Worm (Caenorhabditis elegans) whole organism, late embryonic: Measurements from ENCODE around the gene lec-9.

Source experiments
- K02D7.2 ChIP-seq: sonication (generic microtip); optimal IDR thresholded peaks from 2 replicates; lab custom pipeline; 2017; ENCODE audit warnings: mild to moderate bottlenecking, missing genetic modification characterization, missing compliant biosample characterization
- ahr-1 ChIP-seq: sonication (generic microtip); optimal IDR thresholded peaks from 2 replicates; lab custom pipeline; 2016; ENCODE audit warnings: missing genetic modification characterization, missing compliant biosample characterization
- ama-1 ChIP-seq: fragments of 150-350 bp; optimal IDR thresholded peaks from 2 replicates; lab custom pipeline; 2014
- ceh-48 ChIP-seq: sonication (generic microtip); optimal IDR thresholded peaks from 2 replicates; lab custom pipeline; 2016; ENCODE audit warnings: missing genetic modification characterization, inconsistent platforms, missing compliant biosample characterization
- dve-1 ChIP-seq: sonication (generic microtip); optimal IDR thresholded peaks from 2 replicates; lab custom pipeline; 2017; ENCODE audit warnings: antibody characterized with exemption, mild to moderate bottlenecking, missing genetic modification characterization, missing compliant biosample characterization
- gmeb-2 ChIP-seq: sonication (generic microtip); optimal IDR thresholded peaks from 2 replicates; lab custom pipeline; 2016; ENCODE audit warnings: missing genetic modification characterization, inconsistent platforms, missing compliant biosample characterization
- hlh-8 ChIP-seq: sonication (generic microtip); optimal IDR thresholded peaks from 2 replicates; lab custom pipeline; 2016; ENCODE audit warnings: missing genotype, missing genetic modification characterization, missing compliant biosample characterization
- nhr-11 ChIP-seq: fragments of 150-350 bp; optimal IDR thresholded peaks from 2 replicates; lab custom pipeline; 2014; ENCODE audit warnings: missing biosample characterization, missing genetic modification characterization
- pag-3 ChIP-seq: sonication (generic microtip); optimal IDR thresholded peaks from 2 replicates; lab custom pipeline; 2016; ENCODE audit warnings: missing compliant biosample characterization, missing genetic modification characterization, borderline replicate concordance
- ref-2 ChIP-seq: sonication (generic microtip); optimal IDR thresholded peaks from 2 replicates; lab custom pipeline; 2016; ENCODE audit warnings: missing genetic modification characterization, missing compliant biosample characterization
- sox-4 ChIP-seq: sonication (generic microtip); optimal IDR thresholded peaks from 2 replicates; lab custom pipeline; 2017; ENCODE audit warnings: mild to moderate bottlenecking, missing genetic modification characterization, inconsistent platforms, missing compliant biosample characterization
- tbx-2 ChIP-seq: sonication (generic microtip); optimal IDR thresholded peaks from 2 replicates; lab custom pipeline; 2016; ENCODE audit warnings: missing genetic modification characterization, missing compliant biosample characterization
- unc-86 ChIP-seq: sonication (generic microtip); optimal IDR thresholded peaks from 2 replicates; lab custom pipeline; 2016; ENCODE audit warnings: missing genetic modification characterization, missing compliant biosample characterization

DNA sequence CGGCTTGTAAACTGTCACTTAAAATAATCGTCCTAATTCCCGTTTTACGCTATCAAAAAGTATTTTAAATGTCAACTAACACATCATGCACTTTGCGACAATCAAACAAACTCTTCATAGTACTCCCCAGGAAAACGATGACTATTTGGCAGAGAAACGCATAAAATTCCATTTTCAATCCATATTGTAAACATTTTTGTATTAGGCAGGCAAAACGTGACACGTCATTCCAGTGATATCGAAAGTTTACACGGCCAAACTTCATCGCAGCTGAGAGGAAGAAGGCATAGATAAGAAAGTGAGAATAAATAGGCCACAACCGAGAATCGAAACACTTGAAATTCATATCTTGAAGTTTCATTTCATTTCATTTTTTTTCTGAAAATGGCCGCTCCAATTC, at the start of gene lec-9:
- TF ChIP-seq ref-2 (tag; lab: Kevin White, UChicago) (no peak), tbx-2 (tag; lab: Kevin White, UChicago) (no peak), nhr-11 (tag; lab: Kevin White, UChicago) (no peak), ceh-48 (tag; lab: Kevin White, UChicago) (no peak), ama-1 (lab: Kevin White, UChicago) (no peak), K02D7.2 (no peak), ahr-1 (no peak), pag-3 (no peak), unc-86 (tag; lab: Kevin White, UChicago) (no peak), hlh-8 (no peak), gmeb-2 (tag; lab: Kevin White, UChicago) (no peak), sox-4 (tag; lab: Kevin White, UChicago) (no peak), dve-1 (no peak)
